Fruit fly (Drosophila melanogaster) whole organism, embryonic: ENCODE measurements around the gene CG31211.

ENCODE experiments used
- Abd-B ChIP-seq: fragments of 200-800 bp; sonication (Bioruptor generic); optimal IDR thresholded peaks from 2 replicates; lab custom pipeline; 2018; ENCODE audit warnings: missing biosample characterization, mild to moderate bottlenecking, missing genetic modification characterization, moderate library complexity
- C15 ChIP-seq: fragments of 200-800 bp; sonication (Bioruptor generic); IDR thresholded peaks from 3 replicates; pipeline ENCODE4 v1.3.6; 2022; ENCODE audit warnings: missing biosample characterization, missing genetic modification characterization
- CG11093 ChIP-seq: fragments of 200-800 bp; sonication (Bioruptor generic); IDR thresholded peaks from 3 replicates; pipeline ENCODE4 v1.3.6; 2022; ENCODE audit warnings: missing biosample characterization, missing genetic modification characterization
- CG11456 ChIP-seq: fragments of 200-800 bp; sonication (Bioruptor generic); IDR thresholded peaks from 3 replicates; pipeline ENCODE4 v1.3.6; 2022; ENCODE audit warnings: missing biosample characterization, missing genetic modification characterization
- CG13775 ChIP-seq: fragments of 200-800 bp; sonication (Bioruptor generic); optimal IDR thresholded peaks from 3 replicates; lab custom pipeline; 2017; ENCODE audit warnings: missing biosample characterization, mild to moderate bottlenecking, missing genetic modification characterization
- CG13894 ChIP-seq: fragments of 200-800 bp; sonication (Bioruptor generic); optimal IDR thresholded peaks from 3 replicates; lab custom pipeline; 2018; ENCODE audit warnings: missing biosample characterization, mild to moderate bottlenecking, missing genetic modification characterization, moderate library complexity
- CG14014 ChIP-seq: fragments of 200-800 bp; sonication (Bioruptor generic); IDR thresholded peaks from 2 replicates; pipeline ENCODE4 v1.3.6; 2022; ENCODE audit warnings: missing biosample characterization, missing genetic modification characterization
- CG14441 ChIP-seq: fragments of 200-800 bp; sonication (Bioruptor generic); IDR thresholded peaks from 2 replicates; pipeline ENCODE4 v1.3.6; 2022; ENCODE audit warnings: missing biosample characterization, missing genetic modification characterization
- CG15479 ChIP-seq: fragments of 200-800 bp; sonication (Bioruptor generic); optimal IDR thresholded peaks from 3 replicates; lab custom pipeline; 2019; ENCODE audit warnings: missing biosample characterization, mild to moderate bottlenecking, missing genetic modification characterization, moderate library complexity
- CG16815 ChIP-seq: fragments of 200-800 bp; sonication (Bioruptor generic); optimal IDR thresholded peaks from 3 replicates; lab custom pipeline; 2017; ENCODE audit warnings: missing biosample characterization, mild to moderate bottlenecking, missing genetic modification characterization
- CG1792 ChIP-seq: fragments of 200-800 bp; sonication (Bioruptor generic); optimal IDR thresholded peaks from 2 replicates; lab custom pipeline; 2016; ENCODE audit warnings: missing biosample characterization, missing genetic modification characterization
- CG3847 ChIP-seq: fragments of 200-800 bp; sonication (Bioruptor generic); IDR thresholded peaks from 2 replicates; pipeline ENCODE4 v1.3.6; 2022; ENCODE audit warnings: missing biosample characterization, missing genetic modification characterization
- CG7928 ChIP-seq: fragments of 200-800 bp; sonication (Bioruptor generic); optimal IDR thresholded peaks from 2 replicates; lab custom pipeline; 2017; ENCODE audit warnings: missing biosample characterization, mild to moderate bottlenecking, missing genetic modification characterization
- CG7987 ChIP-seq: fragments of 200-800 bp; sonication (Bioruptor generic); optimal IDR thresholded peaks from 2 replicates; lab custom pipeline; 2018; ENCODE audit warnings: missing biosample characterization, mild to moderate bottlenecking, missing genetic modification characterization, moderate library complexity
- CG8478 ChIP-seq: fragments of >200 bp; optimal IDR thresholded peaks from 2 replicates; lab custom pipeline; 2018
- Dek ChIP-seq: fragments of 200-800 bp; sonication (Bioruptor generic); optimal IDR thresholded peaks from 3 replicates; lab custom pipeline; 2019; ENCODE audit warnings: missing biosample characterization, mild to moderate bottlenecking, missing genetic modification characterization, moderate library complexity
- Drgx ChIP-seq: fragments of 200-800 bp; sonication (Bioruptor generic); IDR thresholded peaks from 2 replicates; pipeline ENCODE4 v1.3.6; 2022; ENCODE audit warnings: missing biosample characterization, missing genetic modification characterization
- Ets65A ChIP-seq: fragments of 200-800 bp; sonication (Bioruptor generic); peaks from one replicate; lab custom pipeline; 2016; ENCODE audit warnings: missing biosample characterization, missing genetic modification characterization
- GATAe ChIP-seq: fragments of 200-800 bp; sonication (Bioruptor generic); conservative IDR thresholded peaks from 2 replicates; pipeline ENCODE4 v1.3.6; 2022; ENCODE audit warnings: missing biosample characterization, missing genetic modification characterization
- Med ChIP-seq: fragments of 200-800 bp; sonication (Bioruptor generic); peaks from one replicate; lab custom pipeline; 2016; ENCODE audit warnings: missing biosample characterization, missing genetic modification characterization, mild to moderate bottlenecking, inconsistent platforms, moderate library complexity
- Meics ChIP-seq: fragments of 200-800 bp; sonication (Bioruptor generic); optimal IDR thresholded peaks from 2 replicates; lab custom pipeline; 2017; ENCODE audit warnings: missing biosample characterization, mild to moderate bottlenecking, missing genetic modification characterization
- Neu2 ChIP-seq: fragments of 200-800 bp; sonication (Bioruptor generic); optimal IDR thresholded peaks from 3 replicates; lab custom pipeline; 2016; ENCODE audit warnings: missing biosample characterization, missing genetic modification characterization, borderline replicate concordance
- NfI ChIP-seq: fragments of 200-800 bp; sonication (Bioruptor generic); optimal IDR thresholded peaks from 3 replicates; lab custom pipeline; 2018; ENCODE audit warnings: missing biosample characterization, mild to moderate bottlenecking, missing genetic modification characterization, moderate library complexity
- Ptx1 ChIP-seq: fragments of 200-800 bp; sonication (Bioruptor generic); IDR thresholded peaks from 2 replicates; pipeline ENCODE4 v1.3.6; 2022; ENCODE audit warnings: missing biosample characterization, missing genetic modification characterization
- Trl ChIP-seq, 3 experiments: fragments of >200 bp in 2 of 3; fragments of 200-800 bp in 1 of 3; sonication (Bioruptor generic) in 1 of 3; optimal IDR thresholded peaks; 2 replicates in 1 of 3; 3 replicates in 2 of 3; lab custom pipeline; 2016 to 2017; ENCODE audit warnings: missing biosample characterization in 1 of 3, missing genetic modification characterization in 1 of 3
- ap ChIP-seq: fragments of 200-800 bp; sonication (Bioruptor generic); IDR thresholded peaks from 2 replicates; pipeline ENCODE4 v1.3.6; 2022; ENCODE audit warnings: missing biosample characterization, missing genetic modification characterization
- ase ChIP-seq: fragments of 200-800 bp; sonication (Bioruptor generic); IDR thresholded peaks from 3 replicates; pipeline ENCODE4 v1.3.6; 2022; ENCODE audit warnings: missing biosample characterization, missing genetic modification characterization
- ash1 ChIP-seq: fragments of 200-800 bp; sonication (Bioruptor generic); optimal IDR thresholded peaks from 2 replicates; lab custom pipeline; 2018; ENCODE audit warnings: missing biosample characterization, mild to moderate bottlenecking, missing genetic modification characterization
- bab2 ChIP-seq: fragments of 200-800 bp; sonication (Bioruptor generic); optimal IDR thresholded peaks from 2 replicates; lab custom pipeline; 2016; ENCODE audit warnings: missing biosample characterization, missing genetic modification characterization
- chm ChIP-seq: fragments of 200-800 bp; sonication (Bioruptor generic); IDR thresholded peaks from 2 replicates; pipeline ENCODE4 v1.3.6; 2022; ENCODE audit warnings: missing biosample characterization, missing genetic modification characterization
- chn ChIP-seq: fragments of 200-800 bp; sonication (Bioruptor generic); optimal IDR thresholded peaks from 2 replicates; lab custom pipeline; 2016; ENCODE audit warnings: missing biosample characterization, missing genetic modification characterization
- croc ChIP-seq: fragments of 200-800 bp; sonication (Bioruptor generic); conservative IDR thresholded peaks from 3 replicates; pipeline ENCODE4 v1.3.6; 2022; ENCODE audit warnings: missing biosample characterization, missing genetic modification characterization
- crol ChIP-seq: fragments of 200-800 bp; sonication (Bioruptor generic); IDR thresholded peaks from 2 replicates; pipeline ENCODE4 v1.3.6; 2022; ENCODE audit warnings: missing biosample characterization, missing genetic modification characterization
- fd96Cb ChIP-seq: fragments of 200-800 bp; sonication (Bioruptor generic); optimal IDR thresholded peaks from 2 replicates; lab custom pipeline; 2018; ENCODE audit warnings: missing biosample characterization, mild to moderate bottlenecking, missing genetic modification characterization, moderate library complexity
- ftz-f1 ChIP-seq: fragments of 200-800 bp; sonication (Bioruptor generic); optimal IDR thresholded peaks from 2 replicates; lab custom pipeline; 2016; ENCODE audit warnings: missing biosample characterization, missing genetic modification characterization
- jigr1 ChIP-seq: fragments of 200-800 bp; sonication (Bioruptor generic); IDR thresholded peaks from 3 replicates; pipeline ENCODE4 v1.3.6; 2022; ENCODE audit warnings: missing biosample characterization, missing genetic modification characterization
- mld ChIP-seq: fragments of 200-800 bp; sonication (Bioruptor generic); IDR thresholded peaks from 3 replicates; pipeline ENCODE4 v1.3.6; 2022; ENCODE audit warnings: missing biosample characterization, missing genetic modification characterization; ENCODE audit not compliant: partially characterized antibody
- run ChIP-seq: fragments of 200-800 bp; sonication (Bioruptor generic); optimal IDR thresholded peaks from 3 replicates; lab custom pipeline; 2018; ENCODE audit warnings: missing biosample characterization, mild to moderate bottlenecking, missing genetic modification characterization
- sens-2 ChIP-seq: fragments of 200-800 bp; sonication (Bioruptor generic); IDR thresholded peaks from 2 replicates; pipeline ENCODE4 v1.3.6; 2022; ENCODE audit warnings: missing biosample characterization, missing genetic modification characterization
- sisA ChIP-seq: fragments of 200-800 bp; sonication (Bioruptor generic); IDR thresholded peaks from 2 replicates; pipeline ENCODE4 v1.3.6; 2022; ENCODE audit warnings: missing biosample characterization, missing genetic modification characterization
- trem ChIP-seq: fragments of 200-800 bp; optimal IDR thresholded peaks from 3 replicates; lab custom pipeline; 2019; ENCODE audit warnings: missing biosample characterization, mild to moderate bottlenecking, missing genetic modification characterization, moderate library complexity
- vnd ChIP-seq: fragments of 200-800 bp; sonication (Bioruptor generic); IDR thresholded peaks from 3 replicates; pipeline ENCODE4 v1.3.6; 2022; ENCODE audit warnings: missing biosample characterization, missing genetic modification characterization; ENCODE audit not compliant: partially characterized antibody
- wek ChIP-seq: fragments of 200-800 bp; sonication (Bioruptor generic); optimal IDR thresholded peaks from 3 replicates; lab custom pipeline; 2018; ENCODE audit warnings: missing biosample characterization, mild to moderate bottlenecking, missing genetic modification characterization, moderate library complexity

Gene CG31211

dm6 chr3R:11962739-11963214, 13.3 kb downstream of the CG31211 start, which contains the start of the genes CG3281 and aurA (continued):
- TF ChIP-seq Meics (peak; percentile 61), CG16815 (GFP tag; lab: Kevin White, UChicago) (peak; percentile 64), wek (GFP tag; lab: Kevin White, UChicago) (no peak), NfI (peak; percentile 63), Abd-B (GFP tag; lab: Kevin White, UChicago) (peak; percentile 87), CG3847 (peak; percentile 88), Drgx (GFP tag; lab: Robert Waterston, UW) (no peak), Ptx1 (GFP tag; lab: Robert Waterston, UW) (peak; percentile 66), CG15479 (GFP tag; lab: Kevin White, UChicago) (no peak), Neu2 (peak; percentile 28), chm (GFP tag; lab: Robert Waterston, UW) (no peak), ftz-f1 (GFP tag; lab: Kevin White, UChicago) (no peak), sisA (GFP tag; lab: Robert Waterston, UW) (peak; percentile 73), GATAe (GFP tag; lab: Robert Waterston, UW) (no peak), fd96Cb (tag; lab: Kevin White, UChicago) (peak; percentile 24), crol (GFP tag; lab: Robert Waterston, UW) (0 out of 2 replicates have a peak, but pooled peaks have one; percentile 9), CG14441 (no peak; the same call in 1 of the 2 replicates), CG13894 (tag; lab: Kevin White, UChicago) (peak; percentile 48), CG11093 (GFP tag; lab: Robert Waterston, UW) (no peak), CG14014 (peak; percentile 54; the same call in 1 of the 2 replicates), CG7987 (GFP tag; lab: Kevin White, UChicago) (no peak), run (no peak), ap (GFP tag; lab: Robert Waterston, UW) (no peak), sens-2 (GFP tag; lab: Robert Waterston, UW) (no peak), Trl (optimal IDR thresholded peaks at IDR 0.05; lab: Kevin White, UChicago) (peak in 1 of 2 experiments; percentile 8), Trl (GFP tag; optimal IDR thresholded peaks at IDR 0.05; lab: Kevin White, UChicago) (peak; percentile 74), jigr1 (GFP tag; lab: Robert Waterston, UW) (no peak), CG7928 (GFP tag; lab: Kevin White, UChicago) (peak; percentile 7), ash1 (GFP tag; lab: Kevin White, UChicago) (no peak), CG13775 (GFP tag; lab: Kevin White, UChicago) (peak; percentile 77), CG1792 (GFP tag; lab: Kevin White, UChicago) (peak; percentile 66), bab2 (GFP tag; lab: Kevin White, UChicago) (peak; percentile 81), trem (tag; lab: Kevin White, UChicago) (peak; percentile 86), croc (GFP tag; lab: Robert Waterston, UW) (peak; percentile 35)

- TF ChIP-seq Med (GFP tag; lab: Kevin White, UChicago) (peak; percentile 51), mld (GFP tag; lab: Robert Waterston, UW) (no peak), ase (GFP tag; lab: Robert Waterston, UW) (no peak), vnd (GFP tag; lab: Robert Waterston, UW) (0 out of 3 replicates have a peak, but pooled peaks have one; percentile 18), C15 (GFP tag; lab: Robert Waterston, UW) (no peak), CG8478 (lab: Kevin White, UChicago) (peak; percentile 59), chn (GFP tag; lab: Kevin White, UChicago) (no peak), CG11456 (GFP tag; lab: Robert Waterston, UW) (0 out of 3 replicates have a peak, but pooled peaks have one; percentile 22), Dek (tag; lab: Kevin White, UChicago) (no peak), Ets65A (GFP tag; lab: Kevin White, UChicago) (peak; percentile 88)
Measured at dm6 chr3R:11964000-11964399, 14.5 kb downstream of the CG31211 start.
